In genomic region chrV:11206467-11206866, ce11 we compare ENCODE assay signal across 2 worm cellular contexts.
A peak's percentile ranks its signal among the peaks of the same experiment; 100 is the strongest.
TF ChIP-seq lines count a peak whose summit lies in the region.

No protein-coding gene starts in this region.

TF ChIP-seq in whole organism, mixed stage, embryonic, 35 proteins besides CTCF, POLR2A, EP300 and RAD21:
- peak; percentile 85 for TF ChIP-seq nhr-2 (tag; optimal IDR thresholded peaks at IDR 0.05; lab: Kevin White, UChicago)
- TF ChIP-seq nhr-76 (tag; optimal IDR thresholded peaks at IDR 0.05; lab: Kevin White, UChicago): no peak
- TF ChIP-seq zip-8 (tag; optimal IDR thresholded peaks at IDR 0.05; lab: Kevin White, UChicago): peak; percentile 93
TF ChIP-seq in whole organism, mixed stage, embryonic: peak in this region for 2.

TF ChIP-seq in whole organism, young adult, 124 proteins besides CTCF, POLR2A, EP300 and RAD21:
- TF ChIP-seq unc-62 (GFP tag; optimal IDR thresholded peaks at IDR 0.05; lab: Kevin White, UChicago) (peak; percentile 5), ztf-26 (tag; optimal IDR thresholded peaks at IDR 0.05; lab: Kevin White, UChicago) (no peak)

Comparison
In these comparisons a context has a peak if more than half of its experiments do, and no peak if none do; other contexts are left out.
1. Of the 3 proteins assayed by ChIP-seq in both whole organism, young adult and whole organism, mixed stage, embryonic: peak only in whole organism, young adult: unc-62; only in whole organism, mixed stage, embryonic: none; in both: none; in neither: 2.